Worm (Caenorhabditis elegans) whole organism, midembryonic: ENCODE results near the gene fbxa-60.

Experiments
- ref-1 ChIP-seq: fragments of 200-800 bp; sonication (Bioruptor generic); conservative IDR thresholded peaks from 2 replicates; pipeline ENCODE4 v1.3.6; 2022; ENCODE audit warnings: missing genetic modification reagents, missing genetic modification characterization, missing compliant biosample characterization
- ztf-23 ChIP-seq: fragments of 200-800 bp; sonication (Bioruptor generic); IDR thresholded peaks from 2 replicates; pipeline ENCODE4 v1.3.6; 2022; ENCODE audit warnings: missing genetic modification reagents, missing genetic modification characterization, missing compliant biosample characterization

DNA sequence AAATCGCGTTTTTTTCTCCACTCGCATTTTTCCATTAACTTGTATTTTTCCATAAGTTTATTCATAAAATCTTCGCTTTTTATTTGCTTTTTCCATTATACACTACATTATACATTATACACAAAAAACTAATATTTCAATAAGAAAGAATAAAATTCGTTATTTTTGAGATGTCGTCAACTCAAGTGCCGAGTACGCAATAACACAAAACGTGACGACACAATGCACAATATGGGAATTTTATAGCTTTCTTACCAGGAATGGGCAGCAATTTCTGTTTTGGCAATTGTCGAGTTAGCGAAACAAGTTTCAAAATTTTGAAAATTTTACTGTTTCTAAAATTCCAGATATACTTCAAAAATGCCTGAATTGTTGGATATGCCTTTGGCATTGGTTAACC is 6.1 kb upstream of the fbxa-60 start, which contains the start of gene fbxa-10:
- TF ChIP-seq ref-1 (GFP tag; lab: Robert Waterston, UW) (no peak), ztf-23 (GFP tag; lab: Robert Waterston, UW) (no peak)
